Fruit fly (Drosophila melanogaster): ENCODE measurements around the gene Idua.

Idua gene

dm6 chr2L:11065106-11065878, 47.6 kb downstream of the Idua start:
- peak; percentile 94 for TF ChIP-seq CG17801 (GFP tag; optimal IDR thresholded peaks at IDR 0.05; ENCODE audit: partially characterized antibody)

DNA sequence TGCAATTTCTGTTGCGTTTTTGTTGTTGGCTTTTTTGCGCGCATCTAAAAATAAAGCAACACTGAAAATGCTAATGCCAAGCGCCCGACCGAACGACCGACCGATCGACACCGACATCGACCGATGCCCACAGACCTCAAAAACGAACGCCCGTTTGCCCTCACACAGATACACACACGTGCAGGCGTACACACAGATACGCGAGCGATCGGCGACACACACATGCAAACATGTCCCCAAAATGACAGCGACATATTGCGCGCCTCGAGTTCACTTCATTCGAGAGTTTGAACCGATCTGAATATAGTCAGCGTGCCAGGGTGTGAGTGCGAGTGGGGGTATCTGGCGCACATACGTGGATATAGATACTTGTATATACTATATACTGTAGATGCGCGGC, 51.7 kb downstream of the Idua start:
- no peak for TF ChIP-seq CG17801 (GFP tag; optimal IDR thresholded peaks at IDR 0.05; ENCODE audit: partially characterized antibody)
